Fruit fly (Drosophila melanogaster) whole organism, embryonic: ENCODE results near the gene Fer3HCH.
A peak's percentile ranks its signal among the peaks of the same experiment; 100 is the strongest.

Experiments
- Aef1 ChIP-seq: fragments of 200-800 bp; sonication (Bioruptor generic); IDR thresholded peaks from 3 replicates; pipeline ENCODE4 v1.3.6; 2022; ENCODE audit warnings: missing biosample characterization, missing genetic modification characterization
- CG10366 ChIP-seq: fragments of 200-800 bp; sonication (Bioruptor generic); IDR thresholded peaks from 2 replicates; pipeline ENCODE4 v1.3.6; 2022; ENCODE audit warnings: missing biosample characterization, missing genetic modification characterization
- CG10431 ChIP-seq: fragments of 200-800 bp; sonication (Bioruptor generic); optimal IDR thresholded peaks from 3 replicates; lab custom pipeline; 2018; ENCODE audit warnings: missing biosample characterization, mild to moderate bottlenecking, missing genetic modification characterization
- CG12071 ChIP-seq: fragments of 200-800 bp; sonication (Bioruptor generic); optimal IDR thresholded peaks from 3 replicates; lab custom pipeline; 2018; ENCODE audit warnings: missing biosample characterization, mild to moderate bottlenecking, missing genetic modification characterization
- CG12391 ChIP-seq: fragments of 200-800 bp; sonication (Bioruptor generic); optimal IDR thresholded peaks from 3 replicates; lab custom pipeline; 2018; ENCODE audit warnings: missing biosample characterization, mild to moderate bottlenecking, missing genetic modification characterization, moderate library complexity
- CG12744 ChIP-seq: fragments of 200-800 bp; sonication (Bioruptor generic); optimal IDR thresholded peaks from 2 replicates; lab custom pipeline; 2016; ENCODE audit warnings: missing biosample characterization, missing genetic modification characterization
- CG14667 ChIP-seq: fragments of 200-800 bp; sonication (Bioruptor generic); IDR thresholded peaks from 2 replicates; pipeline ENCODE4 v1.3.6; 2022; ENCODE audit warnings: missing biosample characterization, missing genetic modification characterization
- CG1647 ChIP-seq: fragments of 200-800 bp; sonication (Bioruptor generic); optimal IDR thresholded peaks from 3 replicates; lab custom pipeline; 2016; ENCODE audit warnings: missing biosample characterization, missing genetic modification characterization
- CG17186 ChIP-seq: fragments of 200-800 bp; sonication (Bioruptor generic); optimal IDR thresholded peaks from 3 replicates; lab custom pipeline; 2017; ENCODE audit warnings: missing biosample characterization, missing genetic modification reagents, missing genetic modification characterization
- CG2120 ChIP-seq: fragments of 200-800 bp; sonication (Bioruptor generic); optimal IDR thresholded peaks from 3 replicates; lab custom pipeline; 2016; ENCODE audit warnings: missing biosample characterization, missing genetic modification characterization
- CG2875 ChIP-seq: fragments of 200-800 bp; sonication (Bioruptor generic); optimal IDR thresholded peaks from 2 replicates; lab custom pipeline; 2017; ENCODE audit warnings: missing biosample characterization, mild to moderate bottlenecking, missing genetic modification characterization, missing genetic modification reagents
- CG3163 ChIP-seq: fragments of 200-800 bp; sonication (Bioruptor generic); optimal IDR thresholded peaks from 3 replicates; lab custom pipeline; 2016; ENCODE audit warnings: missing biosample characterization, missing genetic modification characterization
- CG3847 ChIP-seq: fragments of 200-800 bp; sonication (Bioruptor generic); IDR thresholded peaks from 2 replicates; pipeline ENCODE4 v1.3.6; 2022; ENCODE audit warnings: missing biosample characterization, missing genetic modification characterization
- CG4854 ChIP-seq: fragments of 200-800 bp; sonication (Bioruptor generic); optimal IDR thresholded peaks from 2 replicates; lab custom pipeline; 2016; ENCODE audit warnings: missing biosample characterization, missing genetic modification characterization, inconsistent platforms
- CG6791 ChIP-seq: fragments of 200-800 bp; sonication (Bioruptor generic); IDR thresholded peaks from 3 replicates; pipeline ENCODE4 v1.3.6; 2022; ENCODE audit warnings: missing biosample characterization, missing genetic modification characterization; ENCODE audit not compliant: partially characterized antibody
- CG6854 ChIP-seq: fragments of 200-800 bp; sonication (Bioruptor generic); optimal IDR thresholded peaks from 3 replicates; lab custom pipeline; 2017; ENCODE audit warnings: missing biosample characterization, mild to moderate bottlenecking, missing genetic modification characterization
- CG7357 ChIP-seq: fragments of 200-800 bp; sonication (Bioruptor generic); IDR thresholded peaks from 3 replicates; pipeline ENCODE4 v1.3.6; 2022; ENCODE audit warnings: missing biosample characterization, missing genetic modification characterization
- CG9797 ChIP-seq: fragments of 200-800 bp; sonication (Bioruptor generic); optimal IDR thresholded peaks from 3 replicates; lab custom pipeline; 2018; ENCODE audit warnings: missing biosample characterization, mild to moderate bottlenecking, missing genetic modification characterization
- CHES-1-like ChIP-seq: fragments of 200-800 bp; sonication (Bioruptor generic); optimal IDR thresholded peaks from 2 replicates; lab custom pipeline; 2016; ENCODE audit warnings: missing biosample characterization, missing genetic modification characterization
- CTCF ChIP-seq: fragments of 200-800 bp; sonication (Bioruptor generic); optimal IDR thresholded peaks from 2 replicates; lab custom pipeline; 2017; ENCODE audit warnings: missing biosample characterization, mild to moderate bottlenecking, missing genetic modification characterization, moderate library complexity
- CrebB ChIP-seq: fragments of 200-800 bp; sonication (Bioruptor generic); optimal IDR thresholded peaks from 3 replicates; lab custom pipeline; 2018; ENCODE audit warnings: missing biosample characterization, mild to moderate bottlenecking, missing genetic modification characterization
- D19A ChIP-seq: fragments of 200-800 bp; optimal IDR thresholded peaks from 3 replicates; lab custom pipeline; 2019; ENCODE audit warnings: missing biosample characterization, mild to moderate bottlenecking, missing genetic modification characterization, moderate library complexity
- Doc3 ChIP-seq: fragments of 200-800 bp; sonication (Bioruptor generic); IDR thresholded peaks from 3 replicates; pipeline ENCODE4 v1.3.6; 2022; ENCODE audit warnings: missing biosample characterization, missing genetic modification characterization; ENCODE audit not compliant: partially characterized antibody
- Elba2 ChIP-seq: fragments of 200-800 bp; sonication (Bioruptor generic); optimal IDR thresholded peaks from 3 replicates; lab custom pipeline; 2016; ENCODE audit warnings: missing biosample characterization, missing genetic modification characterization
- HLHmδ ChIP-seq: fragments of 200-800 bp; sonication (Bioruptor generic); optimal IDR thresholded peaks from 2 replicates; lab custom pipeline; 2018; ENCODE audit warnings: missing biosample characterization, mild to moderate bottlenecking, missing genetic modification characterization, moderate library complexity
- MBD-R2 ChIP-seq: fragments of 200-800 bp; sonication (Bioruptor generic); IDR thresholded peaks from 2 replicates; pipeline ENCODE4 v1.3.6; 2022; ENCODE audit warnings: missing biosample characterization, missing genetic modification characterization
- Mes4 ChIP-seq: fragments of 200-800 bp; sonication (Bioruptor generic); optimal IDR thresholded peaks from 2 replicates; lab custom pipeline; 2016; ENCODE audit warnings: missing biosample characterization, missing genetic modification characterization
- NC2β ChIP-seq: fragments of 200-800 bp; sonication (Bioruptor generic); optimal IDR thresholded peaks from 2 replicates; lab custom pipeline; 2016; ENCODE audit warnings: missing biosample characterization, missing genetic modification characterization
- Opbp ChIP-seq: fragments of 200-800 bp; sonication (Bioruptor generic); IDR thresholded peaks from 3 replicates; pipeline ENCODE4 v1.3.6; 2022; ENCODE audit warnings: missing biosample characterization, missing genetic modification characterization; ENCODE audit not compliant: partially characterized antibody
- Optix ChIP-seq: fragments of 200-800 bp; sonication (Bioruptor generic); IDR thresholded peaks from 3 replicates; pipeline ENCODE4 v1.3.6; 2022; ENCODE audit warnings: missing biosample characterization, missing genetic modification characterization
- Scr ChIP-seq: fragments of 200-800 bp; sonication (Bioruptor generic); IDR thresholded peaks from 2 replicates; pipeline ENCODE4 v1.3.6; 2022; ENCODE audit warnings: missing biosample characterization, missing genetic modification characterization; ENCODE audit not compliant: partially characterized antibody
- ash1 ChIP-seq: fragments of 200-800 bp; sonication (Bioruptor generic); optimal IDR thresholded peaks from 2 replicates; lab custom pipeline; 2018; ENCODE audit warnings: missing biosample characterization, mild to moderate bottlenecking, missing genetic modification characterization
- bcd ChIP-seq: fragments of 200-800 bp; sonication (Bioruptor generic); optimal IDR thresholded peaks from 2 replicates; lab custom pipeline; 2017; ENCODE audit warnings: missing biosample characterization, mild to moderate bottlenecking, missing genetic modification characterization
- bowl ChIP-seq: fragments of 200-800 bp; sonication (Bioruptor generic); IDR thresholded peaks from 2 replicates; pipeline ENCODE4 v1.3.6; 2022; ENCODE audit warnings: missing biosample characterization, missing genetic modification characterization
- cato ChIP-seq: fragments of 200-800 bp; sonication (Bioruptor generic); optimal IDR thresholded peaks from 2 replicates; lab custom pipeline; 2016; ENCODE audit warnings: missing biosample characterization, missing genetic modification characterization, borderline replicate concordance
- chif ChIP-seq, 2 experiments: fragments of 200-800 bp; sonication (Bioruptor generic); optimal IDR thresholded peaks; 3 replicates each; lab custom pipeline; 2016; ENCODE audit warnings: missing biosample characterization in 2 of 2, missing genetic modification characterization in 2 of 2
- ci ChIP-seq: fragments of 200-800 bp; sonication (Bioruptor generic); IDR thresholded peaks from 3 replicates; pipeline ENCODE4 v1.3.6; 2022; ENCODE audit warnings: missing biosample characterization, missing genetic modification characterization
- esg ChIP-seq: fragments of 200-800 bp; sonication (Bioruptor generic); conservative IDR thresholded peaks from 2 replicates; pipeline ENCODE4 v1.3.6; 2022; ENCODE audit warnings: missing biosample characterization, missing genetic modification characterization
- gcm ChIP-seq: fragments of 200-800 bp; sonication (Bioruptor generic); optimal IDR thresholded peaks from 2 replicates; lab custom pipeline; 2019; ENCODE audit warnings: missing biosample characterization, mild to moderate bottlenecking, missing genetic modification characterization, moderate library complexity
- grau ChIP-seq: fragments of 200-800 bp; optimal IDR thresholded peaks from 3 replicates; lab custom pipeline; 2019; ENCODE audit warnings: missing biosample characterization, mild to moderate bottlenecking, missing genetic modification characterization, moderate library complexity
- gsb ChIP-seq: fragments of 200-800 bp; sonication (Bioruptor generic); IDR thresholded peaks from 2 replicates; pipeline ENCODE4 v1.3.6; 2022; ENCODE audit warnings: missing biosample characterization, missing genetic modification characterization
- h ChIP-seq: fragments of >200 bp; optimal IDR thresholded peaks from 2 replicates; lab custom pipeline; 2017
- hth ChIP-seq: fragments of >200 bp; optimal IDR thresholded peaks from 2 replicates; lab custom pipeline; 2017; ENCODE audit warnings: inconsistent platforms
- ind ChIP-seq: fragments of 200-800 bp; sonication (Bioruptor generic); optimal IDR thresholded peaks from 3 replicates; lab custom pipeline; 2016; ENCODE audit warnings: missing biosample characterization, missing genetic modification characterization
- odd ChIP-seq: fragments of 200-800 bp; sonication (Bioruptor generic); optimal IDR thresholded peaks from 2 replicates; lab custom pipeline; 2017; ENCODE audit warnings: missing biosample characterization, mild to moderate bottlenecking, missing genetic modification characterization
- pnt ChIP-seq: fragments of 200-800 bp; sonication (Bioruptor generic); optimal IDR thresholded peaks from 3 replicates; lab custom pipeline; 2016; ENCODE audit warnings: missing biosample characterization, missing genetic modification characterization
- salm ChIP-seq: fragments of 200-800 bp; sonication (Bioruptor generic); optimal IDR thresholded peaks from 2 replicates; lab custom pipeline; 2018; ENCODE audit warnings: missing biosample characterization, mild to moderate bottlenecking, missing genetic modification characterization
- schlank ChIP-seq: fragments of 200-800 bp; sonication (Bioruptor generic); optimal IDR thresholded peaks from 2 replicates; lab custom pipeline; 2018; ENCODE audit warnings: missing biosample characterization, mild to moderate bottlenecking, missing genetic modification characterization
- tap ChIP-seq: fragments of 200-800 bp; optimal IDR thresholded peaks from 3 replicates; lab custom pipeline; 2019; ENCODE audit warnings: missing biosample characterization, mild to moderate bottlenecking, missing genetic modification characterization, moderate library complexity
- tio ChIP-seq: fragments of 200-800 bp; sonication (Bioruptor generic); optimal IDR thresholded peaks from 2 replicates; lab custom pipeline; 2017; ENCODE audit warnings: missing biosample characterization, missing genetic modification characterization, inconsistent platforms
- tll ChIP-seq, 2 experiments: fragments of 200-800 bp in 1 of 2; fragments of >200 bp in 1 of 2; sonication (Bioruptor generic) in 1 of 2; optimal IDR thresholded peaks; 2 replicates each; lab custom pipeline; 2017 to 2019; ENCODE audit warnings: missing biosample characterization in 2 of 2, missing genetic modification characterization in 2 of 2, mild to moderate bottlenecking in 1 of 2, moderate library complexity in 1 of 2
- vfl ChIP-seq: fragments of 200-800 bp; sonication (Bioruptor generic); optimal IDR thresholded peaks from 2 replicates; lab custom pipeline; 2016; ENCODE audit warnings: missing biosample characterization, missing genetic modification characterization

Fer3HCH gene

DNA sequence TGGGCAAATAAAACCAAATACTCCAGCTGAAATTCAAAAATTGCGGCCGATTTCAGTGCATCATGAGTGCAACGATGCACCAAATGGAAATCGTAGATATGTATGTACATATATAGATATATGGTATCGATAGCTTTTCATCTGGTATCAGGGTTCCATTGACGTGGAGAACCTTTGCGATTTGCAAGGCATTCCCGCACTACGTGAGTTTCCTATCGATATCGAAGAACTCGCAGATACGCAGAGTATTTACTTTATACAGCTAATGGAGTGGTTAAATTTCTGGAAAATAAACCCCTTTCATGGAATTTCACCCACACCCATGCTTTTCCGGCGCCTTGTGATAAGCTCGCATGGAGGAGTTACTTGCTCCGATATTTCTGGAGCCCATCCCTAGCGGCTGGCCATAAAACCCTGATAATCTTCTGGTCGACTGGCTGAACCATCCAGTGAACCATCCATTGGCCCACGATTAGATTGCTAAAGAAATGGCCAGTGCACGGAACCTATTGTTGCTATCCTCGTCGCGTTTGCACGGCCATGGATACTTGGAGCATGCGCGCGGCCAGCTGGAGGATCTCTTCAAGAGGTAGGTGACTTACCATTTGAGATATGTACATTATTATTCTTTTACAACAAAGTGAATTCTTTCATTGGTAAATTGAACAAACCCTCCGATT, 13.8 kb downstream of the Fer3HCH start, which contains the start of gene CG2200 (continued):
- TF ChIP-seq bowl (no peak), CrebB (tag; lab: Kevin White, UChicago) (no peak), Opbp (peak; percentile 81), CG12391 (tag; lab: Kevin White, UChicago) (peak; percentile 42), pnt (GFP tag; lab: Kevin White, UChicago) (no peak), h (lab: Kevin White, UChicago) (no peak), CTCF (GFP tag; lab: Kevin White, UChicago) (no peak), salm (no peak), CG6791 (GFP tag; lab: Robert Waterston, UW) (peak; percentile 86), CG7357 (GFP tag; lab: Robert Waterston, UW) (no peak), tll (GFP tag; optimal IDR thresholded peaks at IDR 0.05; lab: Kevin White, UChicago) (no peak), CG3163 (GFP tag; lab: Kevin White, UChicago) (no peak), Doc3 (peak; percentile 76), Scr (GFP tag; lab: Robert Waterston, UW) (peak; percentile 88), CG2120 (GFP tag; lab: Kevin White, UChicago) (peak; percentile 65), CG10366 (peak; percentile 32; the same call in 1 of the 2 replicates), CG4854 (GFP tag; lab: Kevin White, UChicago) (peak; percentile 9), cato (GFP tag; lab: Kevin White, UChicago) (no peak), D19A (peak; percentile 19), tio (GFP tag; lab: Kevin White, UChicago) (no peak), CG6854 (GFP tag; lab: Kevin White, UChicago) (no peak), tap (tag; lab: Kevin White, UChicago) (no peak), esg (no peak), Optix (GFP tag; lab: Robert Waterston, UW) (no peak), Elba2 (GFP tag; lab: Kevin White, UChicago) (no peak), ci (GFP tag; lab: Robert Waterston, UW) (peak; percentile 77), vfl (GFP tag; lab: Kevin White, UChicago) (no peak), gsb (no peak), CG12071 (GFP tag; lab: Kevin White, UChicago) (peak; percentile 28), hth (no peak), ash1 (GFP tag; lab: Kevin White, UChicago) (no peak), HLHmδ (no peak), CG2875 (GFP tag; lab: Kevin White, UChicago) (no peak), chif (GFP tag; optimal IDR thresholded peaks at IDR 0.05; lab: Kevin White, UChicago) (no peak), Mes4 (GFP tag; lab: Kevin White, UChicago) (no peak), grau (tag; lab: Kevin White, UChicago) (peak; percentile 44), NC2β (GFP tag; lab: Kevin White, UChicago) (no peak), CG9797 (GFP tag; lab: Kevin White, UChicago) (peak; percentile 4), schlank (tag; lab: Kevin White, UChicago) (peak; percentile 31), CG14667 (no peak), CG10431 (GFP tag; lab: Kevin White, UChicago) (no peak), Aef1 (no peak), gcm (GFP tag; lab: Kevin White, UChicago) (peak; percentile 21), CG1647 (no peak), CHES-1-like (GFP tag; lab: Kevin White, UChicago) (peak; percentile 35), CG17186 (GFP tag; lab: Kevin White, UChicago) (no peak), bcd (peak; percentile 29), MBD-R2 (GFP tag; lab: Robert Waterston, UW) (peak; percentile 74), ind (peak; percentile 25), CG3847 (peak; percentile 51), CG12744 (no peak), odd (GFP tag; lab: Kevin White, UChicago) (no peak)
